Fruit fly (Drosophila melanogaster) whole organism, wandering third instar larva: ENCODE results near the gene mRpS21.
A peak's percentile ranks its signal among the peaks of the same experiment; 100 is the strongest.

Experiments used
- Abd-B ChIP-seq: fragments of >200 bp; optimal IDR thresholded peaks from 2 replicates; lab custom pipeline; 2017; ENCODE audit warnings: missing biosample characterization, missing genetic modification characterization
- CG32264 ChIP-seq: fragments of 200-800 bp; sonication (Bioruptor generic); optimal IDR thresholded peaks from 2 replicates; lab custom pipeline; 2016; ENCODE audit warnings: missing biosample characterization, missing genetic modification characterization
- CG9705 ChIP-seq: fragments of 200-800 bp; sonication (Bioruptor generic); optimal IDR thresholded peaks from 2 replicates; lab custom pipeline; 2018; ENCODE audit warnings: missing biosample characterization, mild to moderate bottlenecking, missing genetic modification characterization
- Dfd ChIP-seq: fragments of >200 bp; optimal IDR thresholded peaks from 2 replicates; lab custom pipeline; 2017; ENCODE audit warnings: missing biosample characterization, missing genetic modification characterization
- Dif ChIP-seq: fragments of 200-275, 200-300 bp; sonication (Bioruptor generic); optimal IDR thresholded peaks from 2 replicates; lab custom pipeline; 2018; ENCODE audit warnings: missing biosample characterization, missing genetic modification characterization; ENCODE audit not compliant: partially characterized antibody
- GATAd ChIP-seq: sonication (Bioruptor generic); optimal IDR thresholded peaks from 2 replicates; lab custom pipeline; 2016; ENCODE audit warnings: missing biosample characterization, missing genetic modification characterization
- HLH106 ChIP-seq: fragments of 200-800 bp; optimal IDR thresholded peaks from 3 replicates; lab custom pipeline; 2019; ENCODE audit warnings: missing biosample characterization, mild to moderate bottlenecking, missing genetic modification characterization, moderate library complexity
- Hnf4 ChIP-seq: fragments of 200-800 bp; sonication (Bioruptor generic); optimal IDR thresholded peaks from 2 replicates; lab custom pipeline; 2016; ENCODE audit warnings: missing biosample characterization, mild to moderate bottlenecking, missing genetic modification characterization
- Hr78 ChIP-seq: fragments of >200 bp; optimal IDR thresholded peaks from 2 replicates; lab custom pipeline; 2017; ENCODE audit warnings: missing biosample characterization, missing genetic modification characterization
- Hr83 ChIP-seq: fragments of 200-300 bp; sonication (Bioruptor generic); optimal IDR thresholded peaks from 2 replicates; lab custom pipeline; 2016; ENCODE audit warnings: missing biosample characterization, mild to moderate bottlenecking, missing genetic modification characterization, moderate library complexity; ENCODE audit not compliant: poor library complexity, severe bottlenecking
- Jra ChIP-seq: sonication (Bioruptor generic); optimal IDR thresholded peaks from 2 replicates; lab custom pipeline; 2016; ENCODE audit warnings: missing biosample characterization, missing genetic modification characterization
- Myc ChIP-seq: fragments of >200 bp; optimal IDR thresholded peaks from 2 replicates; lab custom pipeline; 2017
- N ChIP-seq: fragments of >200 bp; optimal IDR thresholded peaks from 2 replicates; lab custom pipeline; 2018; ENCODE audit warnings: missing biosample characterization, missing external identifiers, missing genetic modification characterization
- OdsH ChIP-seq: fragments of 200-800 bp; sonication (Bioruptor generic); optimal IDR thresholded peaks from 2 replicates; lab custom pipeline; 2016; ENCODE audit warnings: missing biosample characterization, mild to moderate bottlenecking, missing genetic modification characterization
- Rel ChIP-seq, 2 experiments: fragments of 200-800 bp; sonication (Bioruptor generic) in 1 of 2; optimal IDR thresholded peaks; 2 replicates in 1 of 2; 3 replicates in 1 of 2; lab custom pipeline; 2016 to 2019; ENCODE audit warnings: mild to moderate bottlenecking in 2 of 2, missing biosample characterization in 2 of 2, missing genetic modification characterization in 2 of 2, moderate library complexity in 1 of 2
- Sp1 ChIP-seq: fragments of 200-800 bp; sonication (Bioruptor generic); optimal IDR thresholded peaks from 3 replicates; lab custom pipeline; 2019; ENCODE audit warnings: missing biosample characterization, mild to moderate bottlenecking, missing genetic modification characterization, moderate library complexity
- Vsx2 ChIP-seq: fragments of 200-300, 225-300 bp; sonication (Bioruptor generic); optimal IDR thresholded peaks from 2 replicates; lab custom pipeline; 2018; ENCODE audit warnings: missing biosample characterization, missing genetic modification characterization; ENCODE audit not compliant: partially characterized antibody
- br ChIP-seq: fragments of 200-800 bp; sonication (Bioruptor generic); optimal IDR thresholded peaks from 2 replicates; lab custom pipeline; 2016; ENCODE audit warnings: missing biosample characterization, missing genetic modification characterization
- brk ChIP-seq: fragments of 200-800 bp; sonication (Bioruptor generic); optimal IDR thresholded peaks from 2 replicates; lab custom pipeline; 2016; ENCODE audit warnings: missing biosample characterization, mild to moderate bottlenecking, missing genetic modification characterization
- dl ChIP-seq, 2 experiments: fragments of 175-275, 200-275 bp in 1 of 2; fragments of 200-275 bp in 1 of 2; sonication (Bioruptor generic); optimal IDR thresholded peaks; lab custom pipeline; 2018; ENCODE audit warnings: mild to moderate bottlenecking in 2 of 2, missing biosample characterization in 2 of 2, missing genetic modification characterization in 2 of 2, moderate library complexity in 2 of 2; ENCODE audit not compliant: partially characterized antibody in 2 of 2, insufficient read depth in 1 of 2
- dsf ChIP-seq: sonication (Bioruptor generic); optimal IDR thresholded peaks from 2 replicates; lab custom pipeline; 2016; ENCODE audit warnings: missing biosample characterization, missing genetic modification characterization, borderline replicate concordance
- ey ChIP-seq: fragments of 200-800 bp; sonication (Bioruptor generic); optimal IDR thresholded peaks from 2 replicates; lab custom pipeline; 2016; ENCODE audit warnings: missing biosample characterization, missing genetic modification characterization
- fru ChIP-seq: fragments of 200-800 bp; sonication (Bioruptor generic); optimal IDR thresholded peaks from 3 replicates; lab custom pipeline; 2016; ENCODE audit warnings: missing biosample characterization, mild to moderate bottlenecking, missing genetic modification characterization
- h ChIP-seq: fragments of 200-800 bp; sonication (Bioruptor generic); optimal IDR thresholded peaks from 3 replicates; lab custom pipeline; 2016; ENCODE audit warnings: missing biosample characterization, mild to moderate bottlenecking, missing genetic modification characterization
- jim ChIP-seq: fragments of 175-275, 200-325 bp; sonication (Bioruptor generic); optimal IDR thresholded peaks from 2 replicates; lab custom pipeline; 2016; ENCODE audit warnings: missing biosample characterization, mild to moderate bottlenecking, missing genetic modification characterization
- lola ChIP-seq: fragments of >200 bp; optimal IDR thresholded peaks from 2 replicates; lab custom pipeline; 2017; ENCODE audit warnings: missing biosample characterization, missing genetic modification characterization
- pan ChIP-seq: fragments of >200 bp; optimal IDR thresholded peaks from 2 replicates; lab custom pipeline; 2017
- psq ChIP-seq: fragments of 200-800 bp; sonication (Bioruptor generic); optimal IDR thresholded peaks from 3 replicates; lab custom pipeline; 2017; ENCODE audit warnings: missing biosample characterization, mild to moderate bottlenecking, missing genetic modification characterization, moderate library complexity
- sage ChIP-seq: fragments of 200-800 bp; sonication (Bioruptor generic); optimal IDR thresholded peaks from 2 replicates; lab custom pipeline; 2016; ENCODE audit warnings: missing biosample characterization, mild to moderate bottlenecking, missing genetic modification characterization
- sv ChIP-seq: fragments of 200-800 bp; sonication (Bioruptor generic); optimal IDR thresholded peaks from 3 replicates; lab custom pipeline; 2016; ENCODE audit warnings: missing biosample characterization, missing genetic modification characterization
- tai ChIP-seq: sonication (Bioruptor generic); optimal IDR thresholded peaks from 2 replicates; lab custom pipeline; 2016; ENCODE audit warnings: missing biosample characterization, missing genetic modification characterization
- usp ChIP-seq: fragments of >200 bp; optimal IDR thresholded peaks from 2 replicates; lab custom pipeline; 2017; ENCODE audit warnings: missing biosample characterization, missing genetic modification characterization
- woc ChIP-seq: sonication (Bioruptor generic); optimal IDR thresholded peaks from 2 replicates; lab custom pipeline; 2016; ENCODE audit warnings: missing biosample characterization, mild to moderate bottlenecking, missing genetic modification characterization

mRpS21 gene

DNA sequence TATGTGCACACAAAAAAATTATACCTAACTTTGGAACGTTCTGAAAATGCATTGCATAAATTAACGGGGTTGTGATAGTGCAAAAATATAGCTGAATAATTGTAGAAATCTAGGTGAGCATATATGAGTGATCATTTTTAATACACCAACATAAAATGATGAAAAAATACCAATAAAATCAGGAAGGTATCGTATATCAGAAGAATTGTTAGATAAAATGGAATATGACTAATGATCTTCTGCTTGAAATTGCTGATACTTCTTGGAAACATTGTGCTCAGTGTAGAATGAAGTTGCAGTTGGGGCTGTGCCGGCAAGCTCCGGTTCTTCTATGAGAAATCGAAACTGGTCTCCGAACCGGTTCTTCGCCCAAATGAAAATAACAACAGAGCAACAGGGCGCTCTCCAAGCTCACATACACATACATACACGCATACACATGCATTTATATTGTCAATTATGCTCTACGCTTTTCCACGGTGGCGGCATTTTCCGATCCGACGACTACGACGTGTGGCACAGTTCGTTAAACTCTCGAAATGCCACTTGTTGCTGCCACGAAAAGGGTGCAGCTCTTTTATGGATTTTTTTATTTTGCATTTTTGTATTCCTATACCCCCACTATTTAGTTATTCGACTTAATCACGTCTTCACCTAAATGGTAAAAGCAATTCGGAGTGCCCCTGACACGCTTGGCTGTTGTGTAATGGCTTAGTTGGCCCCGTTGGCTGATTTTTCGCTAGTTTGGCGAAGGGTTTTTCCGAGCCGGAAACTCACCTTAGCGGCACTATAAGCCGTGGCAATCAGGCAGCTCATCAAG, 19.5 kb upstream of the mRpS21 start (continued):
- peak; percentile 31 for TF ChIP-seq Rel (GFP tag; optimal IDR thresholded peaks at IDR 0.05; lab: Kevin White, UChicago)
- peak; percentile 65 for TF ChIP-seq Rel (tag; optimal IDR thresholded peaks at IDR 0.05; lab: Kevin White, UChicago)
- TF ChIP-seq br (GFP tag; lab: Kevin White, UChicago), result peak; percentile 95
- no peak for TF ChIP-seq dl (GFP tag; optimal IDR thresholded peaks at IDR 0.05; lab: Kevin White, UChicago; ENCODE audit: insufficient read depth in 1 of 2, partially characterized antibody in 2 of 2)
- TF ChIP-seq CG9705, result peak; percentile 81
- TF ChIP-seq Abd-B (GFP tag; lab: Kevin White, UChicago), result no peak
- peak; percentile 80 for TF ChIP-seq brk (GFP tag; lab: Kevin White, UChicago)
- peak; percentile 76 for TF ChIP-seq CG32264 (GFP tag; lab: Kevin White, UChicago)
- TF ChIP-seq Sp1 (GFP tag; lab: Kevin White, UChicago), result peak; percentile 95
- TF ChIP-seq sv, result peak; percentile 85
- peak; percentile 95 for TF ChIP-seq fru (GFP tag; lab: Kevin White, UChicago)
- peak; percentile 92 for TF ChIP-seq woc (GFP tag; lab: Kevin White, UChicago)
- peak; percentile 85 for TF ChIP-seq Jra
- peak; percentile 91 for TF ChIP-seq Hnf4 (GFP tag; lab: Kevin White, UChicago)
- peak; percentile 93 for TF ChIP-seq HLH106 (tag; lab: Kevin White, UChicago)

- TF ChIP-seq Vsx2 (no peak), tai (GFP tag; lab: Kevin White, UChicago) (no peak), dsf (GFP tag; lab: Kevin White, UChicago) (no peak), Rel (GFP tag; optimal IDR thresholded peaks at IDR 0.05; lab: Kevin White, UChicago) (no peak), Rel (tag; optimal IDR thresholded peaks at IDR 0.05; lab: Kevin White, UChicago) (no peak), dl (GFP tag; optimal IDR thresholded peaks at IDR 0.05; lab: Kevin White, UChicago; ENCODE audit: insufficient read depth in 1 of 2, partially characterized antibody in 2 of 2) (no peak), Dif (GFP tag; lab: Kevin White, UChicago) (no peak)
Measured at dm6 chr3R:13397535-13397934, 15.9 kb upstream of the mRpS21 start, which contains the start of gene CG14377. Gene CG14377, plus strand, starts transcription at chr3R:13397835.

- no peak for TF ChIP-seq Hr78
- TF ChIP-seq CG32264 (GFP tag; lab: Kevin White, UChicago), result no peak
- no peak for TF ChIP-seq Hr83 (GFP tag; lab: Kevin White, UChicago)
- TF ChIP-seq Abd-B (GFP tag; lab: Kevin White, UChicago), result no peak
- TF ChIP-seq GATAd (GFP tag; lab: Kevin White, UChicago), result no peak
- no peak for TF ChIP-seq HLH106 (tag; lab: Kevin White, UChicago)
- TF ChIP-seq ey (GFP tag; lab: Kevin White, UChicago), result no peak
- no peak for TF ChIP-seq N (GFP tag; lab: Kevin White, UChicago)
- no peak for TF ChIP-seq CG9705
- TF ChIP-seq sv, result no peak
- TF ChIP-seq Dfd (GFP tag; lab: Kevin White, UChicago), result no peak
- TF ChIP-seq jim, result no peak
- no peak for TF ChIP-seq pan (lab: Kevin White, UChicago)
- TF ChIP-seq sage (GFP tag; lab: Kevin White, UChicago), result no peak
- TF ChIP-seq psq (GFP tag; lab: Kevin White, UChicago), result no peak
- TF ChIP-seq lola (GFP tag; lab: Kevin White, UChicago), result no peak
Measured at dm6 chr3R:13397040-13397439, 15.4 kb upstream of the mRpS21 start, which contains the start of gene CG14374. Gene CG14374, minus strand, starts transcription at chr3R:13397140.

dm6 chr3R:13395133-13395532, 13.5 kb upstream of the mRpS21 start, which contains the start of gene CCHa2:
Gene CCHa2, minus strand, starts transcription at chr3R:13395197.
- TF ChIP-seq N (GFP tag; lab: Kevin White, UChicago) (no peak), Hr78 (no peak), Dfd (GFP tag; lab: Kevin White, UChicago) (peak; percentile 54)

DNA sequence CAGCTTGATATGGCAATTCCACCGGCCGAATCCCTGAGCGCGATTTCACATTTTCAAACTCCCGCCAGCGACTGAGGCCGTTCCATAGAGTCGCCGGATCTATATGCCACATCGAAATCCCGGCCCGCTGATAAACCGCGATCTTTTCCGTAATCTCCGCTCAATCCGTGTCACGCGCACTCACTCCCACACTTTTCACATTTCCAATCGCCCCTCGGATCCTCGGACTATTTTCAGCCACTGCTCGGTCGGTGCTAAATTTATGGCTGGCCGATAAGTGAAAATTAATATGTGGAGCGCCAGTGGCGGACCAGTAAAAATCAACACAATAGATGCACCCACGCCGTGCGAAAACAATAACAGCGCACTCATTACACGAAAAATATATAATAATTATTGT, 11.4 kb upstream of the mRpS21 start:
- TF ChIP-seq brk (GFP tag; lab: Kevin White, UChicago), result no peak
- no peak for TF ChIP-seq usp
- no peak for TF ChIP-seq fru (GFP tag; lab: Kevin White, UChicago)
- no peak for TF ChIP-seq h (GFP tag; lab: Kevin White, UChicago)
- no peak for TF ChIP-seq GATAd (GFP tag; lab: Kevin White, UChicago)
- TF ChIP-seq HLH106 (tag; lab: Kevin White, UChicago), result no peak
- TF ChIP-seq Dif (GFP tag; lab: Kevin White, UChicago), result no peak
- no peak for TF ChIP-seq pan (lab: Kevin White, UChicago)
- no peak for TF ChIP-seq tai (GFP tag; lab: Kevin White, UChicago)
- no peak for TF ChIP-seq Hnf4 (GFP tag; lab: Kevin White, UChicago)
- TF ChIP-seq jim, result no peak
- no peak for TF ChIP-seq OdsH (GFP tag; lab: Kevin White, UChicago)
- no peak for TF ChIP-seq Myc (lab: Kevin White, UChicago)
- no peak for TF ChIP-seq dl (GFP tag; optimal IDR thresholded peaks at IDR 0.05; lab: Kevin White, UChicago; ENCODE audit: insufficient read depth in 1 of 2, partially characterized antibody in 2 of 2)
- no peak for TF ChIP-seq psq (GFP tag; lab: Kevin White, UChicago)
- TF ChIP-seq Jra, result no peak
- TF ChIP-seq CG9705, result no peak
- no peak for TF ChIP-seq Vsx2
- no peak for TF ChIP-seq dsf (GFP tag; lab: Kevin White, UChicago)
- TF ChIP-seq CG32264 (GFP tag; lab: Kevin White, UChicago), result no peak
